Fruit fly (Drosophila melanogaster): ENCODE results near the gene ScpX.

ScpX gene

dm6 chr2L:18846843-18847242 is 15.8 kb downstream of the ScpX start:
- no peak for TF ChIP-seq CG15336 (GFP tag; IDR thresholded peaks at IDR 0.05)
- TF ChIP-seq CG10631 (GFP tag; optimal IDR thresholded peaks at IDR 0.05), result no peak
- TF ChIP-seq fd59A (GFP tag; optimal IDR thresholded peaks at IDR 0.05), result no peak
- no peak for TF ChIP-seq Eip93F (GFP tag; optimal IDR thresholded peaks at IDR 0.05)
- TF ChIP-seq eg (GFP tag; IDR thresholded peaks at IDR 0.05), result no peak
- no peak for TF ChIP-seq CG32006 (GFP tag; optimal IDR thresholded peaks at IDR 0.05)
- no peak for TF ChIP-seq CG11762 (GFP tag; optimal IDR thresholded peaks at IDR 0.05; ENCODE audit: insufficient read depth)
- TF ChIP-seq Sox14 (GFP tag; optimal IDR thresholded peaks at IDR 0.05), result no peak
- TF ChIP-seq CG11294 (GFP tag; IDR thresholded peaks at IDR 0.05), result no peak
- no peak for TF ChIP-seq topi (GFP tag; optimal IDR thresholded peaks at IDR 0.05)
- no peak for TF ChIP-seq CG6792 (GFP tag; optimal IDR thresholded peaks at IDR 0.05)
- TF ChIP-seq CG10669 (GFP tag; optimal IDR thresholded peaks at IDR 0.05), result no peak
- TF ChIP-seq Met (GFP tag; optimal IDR thresholded peaks at IDR 0.05), result no peak
- TF ChIP-seq CG11902 (GFP tag; optimal IDR thresholded peaks at IDR 0.05), result no peak
- TF ChIP-seq net (GFP tag; optimal IDR thresholded peaks at IDR 0.05), result no peak
- no peak for TF ChIP-seq Ets21C (GFP tag; optimal IDR thresholded peaks at IDR 0.05)
- TF ChIP-seq CG8119 (GFP tag; IDR thresholded peaks at IDR 0.05), result no peak
- TF ChIP-seq Hr38 (GFP tag; optimal IDR thresholded peaks at IDR 0.05), result no peak
- no peak for TF ChIP-seq ss (GFP tag; optimal IDR thresholded peaks at IDR 0.05)
- TF ChIP-seq achi (GFP tag; optimal IDR thresholded peaks at IDR 0.05), result no peak

- TF ChIP-seq Eip78C (GFP tag) (no peak), CG31627 (GFP tag; optimal IDR thresholded peaks at IDR 0.05) (no peak), Eip75B (GFP tag; optimal IDR thresholded peaks at IDR 0.05) (no peak), CG34406 (GFP tag; optimal IDR thresholded peaks at IDR 0.05) (no peak), fkh (GFP tag; optimal IDR thresholded peaks at IDR 0.05) (no peak), CG16779 (tag; optimal IDR thresholded peaks at IDR 0.05) (no peak), CG1621 (tag; optimal IDR thresholded peaks at IDR 0.05) (no peak), CG11294 (GFP tag; IDR thresholded peaks at IDR 0.05) (no peak), CG3919 (GFP tag; optimal IDR thresholded peaks at IDR 0.05) (no peak), cyc (GFP tag; optimal IDR thresholded peaks at IDR 0.05) (no peak), Met (GFP tag; optimal IDR thresholded peaks at IDR 0.05) (no peak), CG8319 (GFP tag; optimal IDR thresholded peaks at IDR 0.05) (no peak), dac (GFP tag; optimal IDR thresholded peaks at IDR 0.05) (no peak), Gug (GFP tag; IDR thresholded peaks at IDR 0.05) (no peak), CG8119 (GFP tag; IDR thresholded peaks at IDR 0.05) (no peak)
Observed at dm6 chr2L:18852249-18852648, 21.2 kb downstream of the ScpX start.

dm6 chr2L:18857635-18858059 is 26.6 kb downstream of the ScpX start:
- TF ChIP-seq dac (GFP tag; optimal IDR thresholded peaks at IDR 0.05) (peak; percentile 93), spab (GFP tag; optimal IDR thresholded peaks at IDR 0.05) (peak; percentile 84), CG34406 (GFP tag; optimal IDR thresholded peaks at IDR 0.05) (peak; percentile 95), CG3919 (GFP tag; optimal IDR thresholded peaks at IDR 0.05) (peak; percentile 97), Hr38 (GFP tag; optimal IDR thresholded peaks at IDR 0.05) (peak; percentile 68), CG8319 (GFP tag; optimal IDR thresholded peaks at IDR 0.05) (peak; percentile 94), CG11762 (GFP tag; optimal IDR thresholded peaks at IDR 0.05; ENCODE audit: insufficient read depth) (peak; percentile 94), CG7368 (GFP tag; optimal IDR thresholded peaks at IDR 0.05) (peak; percentile 95), lz (GFP tag; optimal IDR thresholded peaks at IDR 0.05) (peak; percentile 98), OdsH (GFP tag; optimal IDR thresholded peaks at IDR 0.05) (peak; percentile 97), Ets21C (GFP tag; optimal IDR thresholded peaks at IDR 0.05) (peak; percentile 96), fd85E (GFP tag; optimal IDR thresholded peaks at IDR 0.05) (peak; percentile 66), Sox15 (GFP tag; optimal IDR thresholded peaks at IDR 0.05) (peak; percentile 95), CG6792 (GFP tag; optimal IDR thresholded peaks at IDR 0.05) (peak; percentile 94), CG15336 (GFP tag; IDR thresholded peaks at IDR 0.05) (peak; percentile 95), Gug (GFP tag; IDR thresholded peaks at IDR 0.05) (peak; percentile 96), cyc (GFP tag; optimal IDR thresholded peaks at IDR 0.05) (peak; percentile 98), CG11294 (GFP tag; IDR thresholded peaks at IDR 0.05) (peak; percentile 93), CG3032 (tag; optimal IDR thresholded peaks at IDR 0.05) (peak; percentile 96), Sox102F (GFP tag; optimal IDR thresholded peaks at IDR 0.05) (peak; percentile 97), ss (GFP tag; optimal IDR thresholded peaks at IDR 0.05) (peak; percentile 89 to 94), esn (GFP tag; optimal IDR thresholded peaks at IDR 0.05) (peak; percentile 97), Eip93F (GFP tag; optimal IDR thresholded peaks at IDR 0.05) (peak; percentile 85), CG32006 (GFP tag; optimal IDR thresholded peaks at IDR 0.05) (peak; percentile 97), Blimp-1 (GFP tag; optimal IDR thresholded peaks at IDR 0.05) (peak; percentile 84), CG4318 (GFP tag; optimal IDR thresholded peaks at IDR 0.05) (peak; percentile 92), eg (GFP tag; IDR thresholded peaks at IDR 0.05) (peak; percentile 98), CG8119 (GFP tag; IDR thresholded peaks at IDR 0.05) (peak; percentile 95), salr (GFP tag; optimal IDR thresholded peaks at IDR 0.05) (peak; percentile 90 to 93), CG10631 (GFP tag; optimal IDR thresholded peaks at IDR 0.05) (peak; percentile 96), fkh (GFP tag; optimal IDR thresholded peaks at IDR 0.05) (no peak), CG6808 (GFP tag; optimal IDR thresholded peaks at IDR 0.05) (peak; percentile 94)

Measured in whole organism, prepupa.